Fruit fly (Drosophila melanogaster): ENCODE results near the gene mid.
A peak's percentile ranks its signal among the peaks of the same experiment; 100 is the strongest.

The mid gene

dm6 chr2L:5476699-5477098 is 15.3 kb downstream of the mid start (continued):
- peak; percentile 14 for TF ChIP-seq Fer2 (tag; optimal IDR thresholded peaks at IDR 0.05)

dm6 chr2L:5478273-5478672 is 16.8 kb downstream of the mid start:
- TF ChIP-seq Gug (GFP tag; IDR thresholded peaks at IDR 0.05) (no peak), row (GFP tag; IDR thresholded peaks at IDR 0.05) (0 out of 3 replicates have a peak, but pooled peaks have one; percentile 17)

- TF ChIP-seq CG10209 (GFP tag; optimal IDR thresholded peaks at IDR 0.05) (no peak), fru (optimal IDR thresholded peaks at IDR 0.05) (no peak), CG14014 (GFP tag; IDR thresholded peaks at IDR 0.05) (no peak), CG2678 (tag; optimal IDR thresholded peaks at IDR 0.05) (peak; percentile 9), Sox100B (GFP tag; optimal IDR thresholded peaks at IDR 0.05) (no peak), dmrt11E (tag; optimal IDR thresholded peaks at IDR 0.05) (peak; percentile 33), klu (GFP tag; IDR thresholded peaks at IDR 0.05) (no peak), da (GFP tag; optimal IDR thresholded peaks at IDR 0.05) (no peak), pan (optimal IDR thresholded peaks at IDR 0.05) (no peak), pan (GFP tag; optimal IDR thresholded peaks at IDR 0.05 in 1 of 2, IDR thresholded peaks at IDR 0.05 in 1 of 2) (no peak), Fer3 (tag; optimal IDR thresholded peaks at IDR 0.05) (no peak), Adf1 (GFP tag; IDR thresholded peaks at IDR 0.05) (no peak), CG4820 (GFP tag; optimal IDR thresholded peaks at IDR 0.05) (no peak), bbx (GFP tag; IDR thresholded peaks at IDR 0.05; ENCODE audit: partially characterized antibody) (no peak), CG7271 (tag; optimal IDR thresholded peaks at IDR 0.05) (no peak), ranshi (GFP tag; IDR thresholded peaks at IDR 0.05) (no peak), BEAF-32 (GFP tag; optimal IDR thresholded peaks at IDR 0.05) (no peak), CG5180 (GFP tag; optimal IDR thresholded peaks at IDR 0.05) (no peak), Fer1 (GFP tag; optimal IDR thresholded peaks at IDR 0.05) (no peak), gem (tag; optimal IDR thresholded peaks at IDR 0.05) (peak; percentile 36), zfh1 (GFP tag; IDR thresholded peaks at IDR 0.05) (no peak), org-1 (GFP tag; optimal IDR thresholded peaks at IDR 0.05) (no peak), lbe (GFP tag; optimal IDR thresholded peaks at IDR 0.05) (no peak), chinmo (GFP tag; IDR thresholded peaks at IDR 0.05; ENCODE audit: partially characterized antibody) (no peak), CG43689 (GFP tag; IDR thresholded peaks at IDR 0.05) (no peak), CG8388 (GFP tag; optimal IDR thresholded peaks at IDR 0.05) (no peak), al (GFP tag; IDR thresholded peaks at IDR 0.05) (no peak), CG8765 (GFP tag; IDR thresholded peaks at IDR 0.05) (no peak), CG18011 (GFP tag; optimal IDR thresholded peaks at IDR 0.05) (no peak), mam (GFP tag; optimal IDR thresholded peaks at IDR 0.05) (no peak), CG10979 (tag; optimal IDR thresholded peaks at IDR 0.05) (peak; percentile 32), ro (GFP tag; IDR thresholded peaks at IDR 0.05) (no peak), shn (GFP tag; optimal IDR thresholded peaks at IDR 0.05) (no peak), CG10431 (GFP tag; optimal IDR thresholded peaks at IDR 0.05) (no peak), hkb (optimal IDR thresholded peaks at IDR 0.05) (no peak), hkb (GFP tag; IDR thresholded peaks at IDR 0.05) (no peak), CG17612 (GFP tag; IDR thresholded peaks at IDR 0.05) (no peak), CG2120 (GFP tag; optimal IDR thresholded peaks at IDR 0.05) (no peak), CG12236 (GFP tag; optimal IDR thresholded peaks at IDR 0.05) (no peak), cad (GFP tag; optimal IDR thresholded peaks at IDR 0.05) (no peak), Hand (GFP tag; optimal IDR thresholded peaks at IDR 0.05) (no peak), CG3726 (GFP tag; IDR thresholded peaks at IDR 0.05) (no peak), CG6272 (GFP tag; IDR thresholded peaks at IDR 0.05) (no peak), CG17912 (GFP tag; optimal IDR thresholded peaks at IDR 0.05) (no peak), ftz-f1 (GFP tag; optimal IDR thresholded peaks at IDR 0.05) (no peak), fd3F (GFP tag; optimal IDR thresholded peaks at IDR 0.05) (no peak)
Observed at dm6 chr2L:5479128-5479527, 17.7 kb downstream of the mid start.

Measured in whole organism, embryonic.